Worm (Caenorhabditis elegans): ENCODE data around the gene Y49A3A.3.

Gene Y49A3A.3

DNA sequence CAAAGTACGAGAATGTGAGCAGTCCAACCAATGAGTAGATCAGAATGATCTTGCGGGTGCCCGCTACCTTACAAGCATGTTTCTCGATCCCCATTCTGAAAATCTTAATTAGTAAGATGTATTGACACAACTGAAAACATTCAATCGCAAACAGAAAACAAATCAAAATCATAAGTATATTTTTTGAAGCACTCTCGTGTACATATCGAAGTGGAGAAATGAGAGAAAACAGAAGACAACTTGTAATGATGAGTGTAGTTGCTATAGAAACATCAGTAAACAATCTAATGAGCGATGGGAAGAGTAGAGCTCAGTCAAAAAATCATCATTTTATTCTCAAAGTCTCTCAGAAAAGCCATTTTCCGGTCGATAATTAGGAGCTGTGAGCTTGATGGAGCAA is 41.5 kb upstream of the Y49A3A.3 start, which contains the start of gene F14D7.8:
Gene F14D7.8, minus strand, starts transcription at position 101 of the 400 bp plus-strand sequence.
- no peak for TF ChIP-seq F57A8.1 (GFP tag; optimal IDR thresholded peaks at IDR 0.05)
- no peak for TF ChIP-seq F10E7.11 (tag; optimal IDR thresholded peaks at IDR 0.05)
- TF ChIP-seq B0336.3 (GFP tag; IDR thresholded peaks at IDR 0.05): no peak
- no peak for TF ChIP-seq hsf-1 (GFP tag; IDR thresholded peaks at IDR 0.05)
- TF ChIP-seq F49E8.2 (tag; optimal IDR thresholded peaks at IDR 0.05; ENCODE audit: insufficient read depth): no peak
- TF ChIP-seq snpc-3.4 (tag; optimal IDR thresholded peaks at IDR 0.05): no peak
- TF ChIP-seq nfya-2 (GFP tag; IDR thresholded peaks at IDR 0.05): no peak
- TF ChIP-seq Y95B8A.8 (GFP tag; IDR thresholded peaks at IDR 0.05): no peak
- TF ChIP-seq nhr-80 (tag; optimal IDR thresholded peaks at IDR 0.05): no peak
- TF ChIP-seq nhr-27 (tag; optimal IDR thresholded peaks at IDR 0.05): no peak
- no peak for TF ChIP-seq ceh-27 (GFP tag; optimal IDR thresholded peaks at IDR 0.05)
- no peak for TF ChIP-seq fkh-3 (tag; optimal IDR thresholded peaks at IDR 0.05)
- no peak for TF ChIP-seq lin-54 (GFP tag; optimal IDR thresholded peaks at IDR 0.05)
- no peak for TF ChIP-seq ztf-18 (tag; optimal IDR thresholded peaks at IDR 0.05)
- no peak for TF ChIP-seq bed-2 (GFP tag; IDR thresholded peaks at IDR 0.05)
- no peak for TF ChIP-seq hmg-20 (GFP tag; IDR thresholded peaks at IDR 0.05)

DNA sequence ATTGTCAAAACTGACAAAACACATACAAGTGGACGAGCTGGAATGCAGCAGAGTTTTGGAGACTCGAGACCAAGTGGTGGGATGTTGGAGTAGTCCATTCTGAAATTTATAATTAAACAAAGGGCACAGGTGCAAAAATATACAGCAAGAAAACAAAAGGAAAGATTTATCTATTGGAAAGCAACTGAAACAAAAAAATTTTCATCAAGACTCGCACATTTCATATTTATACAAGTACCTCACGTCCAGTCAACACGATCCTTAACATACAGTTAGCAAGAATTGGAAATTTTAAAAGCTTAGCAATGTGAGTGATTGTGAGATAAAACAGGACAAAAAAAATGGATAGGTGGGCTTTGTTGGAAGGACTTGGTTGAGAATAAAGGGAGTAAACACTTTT is 40.0 kb upstream of the Y49A3A.3 start, which contains the start of gene F47B8.1:
Gene F47B8.1, minus strand, starts transcription at position 101 of the 400 bp plus-strand sequence.
- TF ChIP-seq rcor-1 (GFP tag; IDR thresholded peaks at IDR 0.05) (no peak), ama-1 (optimal IDR thresholded peaks at IDR 0.05) (no peak), ama-1 (GFP tag; optimal IDR thresholded peaks at IDR 0.05) (no peak), nfya-1 (tag; optimal IDR thresholded peaks at IDR 0.05; ENCODE audit: borderline replicate concordance, insufficient read depth) (no peak), ceh-79 (tag; optimal IDR thresholded peaks at IDR 0.05) (no peak), nhr-80 (tag; optimal IDR thresholded peaks at IDR 0.05) (no peak), attf-5 (GFP tag; optimal IDR thresholded peaks at IDR 0.05) (no peak)

DNA sequence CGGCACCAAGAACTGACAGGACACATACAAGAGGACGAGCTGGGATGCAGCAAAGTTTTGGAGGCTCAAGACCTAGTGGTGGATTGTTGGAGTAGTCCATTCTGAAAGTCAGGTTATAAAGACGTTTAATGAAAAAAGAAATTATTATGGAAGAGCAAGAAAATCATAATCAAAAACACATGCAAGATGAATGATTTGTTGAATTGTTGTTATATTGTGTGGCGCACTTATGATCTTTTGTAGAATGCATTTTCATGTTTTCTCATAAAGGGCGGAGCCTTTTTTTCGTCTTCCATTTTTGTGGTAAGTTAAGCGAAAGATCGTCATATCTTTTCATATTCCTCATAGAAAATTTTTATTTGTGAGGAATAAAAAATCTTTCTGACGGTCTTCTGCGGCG is 37.7 kb upstream of the Y49A3A.3 start, which contains the start of gene F47B8.2:
Gene F47B8.2, minus strand, starts transcription at position 101 of the 400 bp plus-strand sequence.
- TF ChIP-seq lin-54 (GFP tag; optimal IDR thresholded peaks at IDR 0.05) (no peak), C06A6.2 (GFP tag; conservative IDR thresholded peaks at IDR 0.05) (no peak), snpc-4 (GFP tag; optimal IDR thresholded peaks at IDR 0.05) (no peak), snpc-4 (tag; optimal IDR thresholded peaks at IDR 0.05) (no peak), F49E8.2 (tag; optimal IDR thresholded peaks at IDR 0.05; ENCODE audit: insufficient read depth) (no peak), ets-4 (GFP tag; optimal IDR thresholded peaks at IDR 0.05) (no peak), egl-44 (GFP tag; IDR thresholded peaks at IDR 0.05) (no peak), madf-8 (GFP tag; conservative IDR thresholded peaks at IDR 0.05) (no peak), aptf-3 (GFP tag; IDR thresholded peaks at IDR 0.05) (no peak), rec-8 (tag; optimal IDR thresholded peaks at IDR 0.05) (no peak), efl-1 (GFP tag; optimal IDR thresholded peaks at IDR 0.05) (no peak), ZK185.1 (tag; optimal IDR thresholded peaks at IDR 0.05; ENCODE audit: poor library complexity, severe bottlenecking) (no peak), somi-1 (GFP tag; optimal IDR thresholded peaks at IDR 0.05) (no peak)

DNA sequence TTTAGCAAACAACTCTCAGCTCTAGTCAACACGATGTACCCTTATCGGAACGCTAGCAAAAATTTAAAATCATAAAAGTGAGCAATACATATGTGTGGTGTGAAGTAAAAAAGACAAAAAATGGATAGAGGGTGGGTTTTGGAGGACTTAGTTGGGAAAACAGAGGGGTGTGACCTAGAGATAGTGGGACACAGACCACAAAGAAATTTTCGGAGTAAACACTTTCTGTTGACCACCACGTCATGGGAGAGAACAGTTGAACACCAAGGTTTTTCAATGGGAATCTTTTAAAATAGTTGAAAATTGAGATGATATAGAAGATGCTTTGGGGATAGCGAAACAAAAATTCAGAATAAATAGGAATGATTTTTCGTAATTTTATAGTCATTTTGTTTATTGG is 37.0 kb upstream of the Y49A3A.3 start:
- TF ChIP-seq akir-1 (GFP tag; optimal IDR thresholded peaks at IDR 0.05): no peak
- no peak for TF ChIP-seq cebp-1 (GFP tag; IDR thresholded peaks at IDR 0.05)
- TF ChIP-seq cebp-1 (tag; optimal IDR thresholded peaks at IDR 0.05): no peak
- TF ChIP-seq mes-4 (tag; optimal IDR thresholded peaks at IDR 0.05): no peak
- TF ChIP-seq unc-62 (GFP tag; optimal IDR thresholded peaks at IDR 0.05): no peak
- TF ChIP-seq tbx-9 (tag; optimal IDR thresholded peaks at IDR 0.05; ENCODE audit: borderline replicate concordance): no peak
- no peak for TF ChIP-seq B0261.1 (tag; optimal IDR thresholded peaks at IDR 0.05)
- TF ChIP-seq xnd-1 (tag; optimal IDR thresholded peaks at IDR 0.05): no peak
- no peak for TF ChIP-seq attf-6 (GFP tag; IDR thresholded peaks at IDR 0.05)
- TF ChIP-seq lsl-1 (GFP tag; optimal IDR thresholded peaks at IDR 0.05): no peak
- TF ChIP-seq ccch-3 (GFP tag; optimal IDR thresholded peaks at IDR 0.05): no peak
- no peak for TF ChIP-seq T26A5.8 (tag; optimal IDR thresholded peaks at IDR 0.05)
- TF ChIP-seq F22D6.2 (tag; optimal IDR thresholded peaks at IDR 0.05): no peak

Data from whole organism, young adult.